Fruit fly (Drosophila melanogaster): ENCODE results near the gene mtSSB.

The mtSSB gene

DNA sequence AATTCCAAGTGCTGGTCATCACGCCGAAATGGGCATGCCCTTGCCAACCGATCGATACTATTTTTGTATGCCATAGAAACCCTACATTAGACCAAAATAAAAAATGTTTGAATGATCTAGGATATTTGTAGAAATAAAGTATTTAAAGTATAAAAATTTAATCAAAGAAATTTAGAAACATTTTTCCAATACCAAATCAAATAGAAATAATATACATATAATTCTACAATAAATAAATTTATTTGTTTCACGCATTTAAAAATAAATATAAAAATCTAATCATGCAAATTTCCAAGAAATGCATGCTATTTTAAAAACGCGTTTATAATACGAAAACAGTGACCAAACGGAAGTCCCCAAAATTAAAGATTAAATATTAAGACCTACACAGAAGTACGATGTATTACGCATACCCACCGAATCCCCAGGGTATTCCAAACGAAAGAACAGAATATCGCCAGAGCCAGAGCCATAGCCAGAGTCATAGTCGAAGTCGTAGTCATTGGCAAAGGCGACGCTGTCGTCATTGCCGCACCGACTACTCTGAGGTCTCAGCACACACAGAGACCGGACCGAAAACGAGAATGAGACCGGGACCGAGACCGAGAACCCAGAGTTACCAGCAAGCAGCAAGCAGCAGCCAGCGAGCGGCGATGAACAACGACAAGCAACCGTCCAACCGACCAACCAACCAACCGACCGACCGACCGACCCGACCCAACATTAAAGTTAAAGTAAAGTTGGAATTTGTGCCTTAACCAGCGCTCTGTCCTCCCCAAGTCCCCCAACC, 4.1 kb upstream of the mtSSB start (continued):
- 0 out of 2 replicates have a peak, but pooled peaks have one; percentile 61 for TF ChIP-seq rib (GFP tag; IDR thresholded peaks at IDR 0.05)
- peak; percentile 56 for TF ChIP-seq Asciz (GFP tag; optimal IDR thresholded peaks at IDR 0.05)
- no peak for TF ChIP-seq Jarid2 (GFP tag; optimal IDR thresholded peaks at IDR 0.05)
- no peak for TF ChIP-seq sr (GFP tag; IDR thresholded peaks at IDR 0.05)
- peak; percentile 18 for TF ChIP-seq CG4424 (GFP tag; optimal IDR thresholded peaks at IDR 0.05)
- TF ChIP-seq lola (GFP tag; optimal IDR thresholded peaks at IDR 0.05) = peak in 1 of 3 experiments; percentile 84
- TF ChIP-seq CG13287 (GFP tag; IDR thresholded peaks at IDR 0.05; ENCODE audit: partially characterized antibody) = no peak
- TF ChIP-seq CG31441 (GFP tag; IDR thresholded peaks at IDR 0.05) = peak; percentile 58
- no peak for TF ChIP-seq Fer1 (GFP tag; optimal IDR thresholded peaks at IDR 0.05)
- peak; percentile 77; the same call in 2 of the 3 replicates for TF ChIP-seq CG6175 (GFP tag; IDR thresholded peaks at IDR 0.05)
- peak; percentile 84; the same call in 2 of the 4 replicates for TF ChIP-seq chinmo (GFP tag; IDR thresholded peaks at IDR 0.05; ENCODE audit: partially characterized antibody)
- TF ChIP-seq gcm2 (GFP tag; optimal IDR thresholded peaks at IDR 0.05) = no peak
- TF ChIP-seq pan (optimal IDR thresholded peaks at IDR 0.05) = no peak
- peak in 1 of 2 experiments; percentile 41 for TF ChIP-seq pan (GFP tag; optimal IDR thresholded peaks at IDR 0.05 in 1 of 2, IDR thresholded peaks at IDR 0.05 in 1 of 2)
- no peak for TF ChIP-seq CG15073 (GFP tag; optimal IDR thresholded peaks at IDR 0.05)
- TF ChIP-seq Optix (GFP tag; IDR thresholded peaks at IDR 0.05) = no peak
- no peak for TF ChIP-seq nerfin-2 (GFP tag; IDR thresholded peaks at IDR 0.05; ENCODE audit: partially characterized antibody)
- TF ChIP-seq CG15601 (tag; optimal IDR thresholded peaks at IDR 0.05) = peak; percentile 2
- no peak for TF ChIP-seq nerfin-1 (tag; optimal IDR thresholded peaks at IDR 0.05)
- no peak for TF ChIP-seq z (GFP tag; IDR thresholded peaks at IDR 0.05)
- TF ChIP-seq zen (tag; optimal IDR thresholded peaks at IDR 0.05) = no peak
- no peak for TF ChIP-seq vfl (GFP tag; optimal IDR thresholded peaks at IDR 0.05)
- no peak for TF ChIP-seq CG15011 (GFP tag; optimal IDR thresholded peaks at IDR 0.05)
- no peak for TF ChIP-seq HLHmδ (GFP tag; optimal IDR thresholded peaks at IDR 0.05)
- no peak for TF ChIP-seq HLH4C (GFP tag; IDR thresholded peaks at IDR 0.05; ENCODE audit: partially characterized antibody)
- no peak for TF ChIP-seq Dll (GFP tag; IDR thresholded peaks at IDR 0.05; ENCODE audit: partially characterized antibody)
- no peak for TF ChIP-seq nau (GFP tag; optimal IDR thresholded peaks at IDR 0.05)
- no peak for TF ChIP-seq Scr (GFP tag; IDR thresholded peaks at IDR 0.05; ENCODE audit: partially characterized antibody)
- TF ChIP-seq CG4707 (GFP tag; optimal IDR thresholded peaks at IDR 0.05) = no peak
- no peak for TF ChIP-seq insv (GFP tag; optimal IDR thresholded peaks at IDR 0.05)
- TF ChIP-seq CG11398 (GFP tag; optimal IDR thresholded peaks at IDR 0.05) = no peak
- no peak for TF ChIP-seq pnt (GFP tag; optimal IDR thresholded peaks at IDR 0.05)
- peak; percentile 77 for TF ChIP-seq CG17361 (GFP tag; IDR thresholded peaks at IDR 0.05)
- TF ChIP-seq stwl (tag; optimal IDR thresholded peaks at IDR 0.05) = peak; percentile 9
- TF ChIP-seq inv (GFP tag; IDR thresholded peaks at IDR 0.05; ENCODE audit: partially characterized antibody) = no peak
- peak; percentile 33 for TF ChIP-seq tio (GFP tag; optimal IDR thresholded peaks at IDR 0.05)
- TF ChIP-seq ATbp (GFP tag; optimal IDR thresholded peaks at IDR 0.05) = no peak
- no peak for TF ChIP-seq CG8281 (tag; optimal IDR thresholded peaks at IDR 0.05)
- TF ChIP-seq CG1529 (GFP tag; optimal IDR thresholded peaks at IDR 0.05) = no peak
- TF ChIP-seq Aef1 (GFP tag; IDR thresholded peaks at IDR 0.05) = 0 out of 3 replicates have a peak, but pooled peaks have one; percentile 11
- peak; percentile 28 for TF ChIP-seq lbe (GFP tag; optimal IDR thresholded peaks at IDR 0.05)
- TF ChIP-seq Trl (optimal IDR thresholded peaks at IDR 0.05) = no peak
- no peak for TF ChIP-seq Trl (GFP tag; optimal IDR thresholded peaks at IDR 0.05)
- TF ChIP-seq YL-1 (GFP tag; optimal IDR thresholded peaks at IDR 0.05) = no peak
- TF ChIP-seq Myb (GFP tag; optimal IDR thresholded peaks at IDR 0.05) = no peak
- TF ChIP-seq CG4617 (GFP tag; optimal IDR thresholded peaks at IDR 0.05; ENCODE audit: borderline replicate concordance) = no peak
- peak; percentile 73 for TF ChIP-seq Ets65A (GFP tag)
- TF ChIP-seq CG4820 (GFP tag; optimal IDR thresholded peaks at IDR 0.05) = peak; percentile 11
- TF ChIP-seq CG11093 (GFP tag; IDR thresholded peaks at IDR 0.05) = no peak

Data from whole organism, embryonic.